Worm (Caenorhabditis elegans) whole organism, mixed stage, embryonic: ENCODE results near the gene F26F2.7.

ENCODE experiments used
- M03D4.4 ChIP-seq: sonication (generic microtip); optimal IDR thresholded peaks from 2 replicates; lab custom pipeline; 2017; ENCODE audit warnings: mild to moderate bottlenecking, missing genetic modification characterization, missing compliant biosample characterization
- bed-3 ChIP-seq: fragments of 200-800 bp; sonication (Bioruptor generic); optimal IDR thresholded peaks from 3 replicates; lab custom pipeline; 2018; ENCODE audit warnings: mild to moderate bottlenecking, missing genetic modification characterization, moderate library complexity, missing compliant biosample characterization
- blmp-1 ChIP-seq: fragments of 150-350 bp; optimal IDR thresholded peaks from 2 replicates; lab custom pipeline; 2014; ENCODE audit warnings: missing biosample characterization, missing genetic modification characterization
- ceh-39 ChIP-seq: fragments of 150-350 bp; optimal IDR thresholded peaks from 2 replicates; lab custom pipeline; 2014; ENCODE audit warnings: missing biosample characterization, missing genetic modification characterization
- ceh-43 ChIP-seq: fragments of 200-800 bp; sonication (Bioruptor generic); optimal IDR thresholded peaks from 2 replicates; lab custom pipeline; 2018; ENCODE audit warnings: mild to moderate bottlenecking, missing genetic modification characterization, moderate library complexity, missing compliant biosample characterization
- ceh-83 ChIP-seq: fragments of 200-800 bp; sonication (Bioruptor generic); optimal IDR thresholded peaks from 2 replicates; lab custom pipeline; 2018; ENCODE audit warnings: mild to moderate bottlenecking, missing genetic modification characterization, missing compliant biosample characterization
- ces-1 ChIP-seq: fragments of 150-350 bp; optimal IDR thresholded peaks from 2 replicates; lab custom pipeline; 2014; ENCODE audit warnings: missing biosample characterization, missing genetic modification reagents, missing genetic modification characterization
- cnd-1 ChIP-seq: fragments of 200-800 bp; sonication (Bioruptor generic); optimal IDR thresholded peaks from 2 replicates; lab custom pipeline; 2018; ENCODE audit warnings: mild to moderate bottlenecking, missing genetic modification characterization, missing compliant biosample characterization
- drap-1 ChIP-seq: fragments of 200-800 bp; sonication (Bioruptor generic); optimal IDR thresholded peaks from 3 replicates; lab custom pipeline; 2018; ENCODE audit warnings: mild to moderate bottlenecking, missing genetic modification characterization, missing compliant biosample characterization
- elt-3 ChIP-seq: fragments of 150-350 bp; optimal IDR thresholded peaks from 2 replicates; lab custom pipeline; 2014; ENCODE audit warnings: missing biosample characterization, missing genetic modification characterization
- flh-1 ChIP-seq: fragments of 200-800 bp; sonication (Bioruptor generic); optimal IDR thresholded peaks from 2 replicates; lab custom pipeline; 2018; ENCODE audit warnings: mild to moderate bottlenecking, missing genetic modification characterization, moderate library complexity, missing compliant biosample characterization
- ham-2 ChIP-seq: fragments of 200-800 bp; sonication (Bioruptor generic); optimal IDR thresholded peaks from 2 replicates; lab custom pipeline; 2018; ENCODE audit warnings: mild to moderate bottlenecking, missing genetic modification characterization, missing compliant biosample characterization
- lin-32 ChIP-seq: fragments of 200-800 bp; sonication (Bioruptor generic); optimal IDR thresholded peaks from 2 replicates; lab custom pipeline; 2018; ENCODE audit warnings: mild to moderate bottlenecking, missing genetic modification characterization, missing compliant biosample characterization
- mab-5 ChIP-seq: fragments of 150-350 bp; optimal IDR thresholded peaks from 2 replicates; lab custom pipeline; 2014; ENCODE audit warnings: missing biosample characterization, missing genetic modification characterization
- mep-1 ChIP-seq: fragments of 150-350 bp; optimal IDR thresholded peaks from 2 replicates; lab custom pipeline; 2017; ENCODE audit warnings: missing biosample characterization, missing genetic modification reagents, missing genetic modification characterization, inconsistent platforms
- nhr-12 ChIP-seq: fragments of 150-350 bp; optimal IDR thresholded peaks from 2 replicates; lab custom pipeline; 2014; ENCODE audit warnings: missing biosample characterization, missing genetic modification characterization
- nhr-2 ChIP-seq: fragments of 150-350 bp; optimal IDR thresholded peaks from 2 replicates; lab custom pipeline; 2014; ENCODE audit warnings: missing biosample characterization, missing genetic modification characterization
- nhr-28 ChIP-seq: fragments of 150-350 bp; optimal IDR thresholded peaks from 2 replicates; lab custom pipeline; 2014; ENCODE audit warnings: missing biosample characterization, missing genetic modification characterization
- nhr-76 ChIP-seq: sonication (generic microtip); optimal IDR thresholded peaks from 2 replicates; lab custom pipeline; 2017; ENCODE audit warnings: missing biosample characterization, missing genetic modification characterization
- pha-4 ChIP-seq: fragments of 150-350 bp; optimal IDR thresholded peaks from 2 replicates; lab custom pipeline; 2018; ENCODE audit warnings: missing biosample characterization, missing genetic modification reagents, missing genetic modification characterization
- sem-2 ChIP-seq: fragments of 200-800 bp; sonication (Bioruptor generic); optimal IDR thresholded peaks from 2 replicates; lab custom pipeline; 2018; ENCODE audit warnings: mild to moderate bottlenecking, missing genetic modification characterization, missing compliant biosample characterization
- sptf-1 ChIP-seq: sonication (generic microtip); optimal IDR thresholded peaks from 2 replicates; lab custom pipeline; 2017; ENCODE audit warnings: mild to moderate bottlenecking, missing genetic modification characterization, moderate library complexity, missing compliant biosample characterization
- tbx-8 ChIP-seq: fragments of 200-800 bp; sonication (Bioruptor generic); optimal IDR thresholded peaks from 2 replicates; lab custom pipeline; 2018; ENCODE audit warnings: mild to moderate bottlenecking, missing genetic modification characterization, moderate library complexity, missing compliant biosample characterization
- unc-120 ChIP-seq: sonication (generic microtip); optimal IDR thresholded peaks from 2 replicates; lab custom pipeline; 2017; ENCODE audit warnings: missing genetic modification characterization, missing compliant biosample characterization; ENCODE audit not compliant: poor library complexity, severe bottlenecking
- unc-39 ChIP-seq: fragments of 150-350 bp; optimal IDR thresholded peaks from 2 replicates; lab custom pipeline; 2014; ENCODE audit warnings: missing biosample characterization, missing genetic modification characterization
- unc-62 ChIP-seq: fragments of 150-350 bp; optimal IDR thresholded peaks from 2 replicates; lab custom pipeline; 2014; ENCODE audit warnings: missing biosample characterization, missing genetic modification reagents, missing genetic modification characterization
- zip-8 ChIP-seq: fragments of 150-350 bp; optimal IDR thresholded peaks from 2 replicates; lab custom pipeline; 2014; ENCODE audit warnings: missing biosample characterization, missing genetic modification characterization
- ztf-11 ChIP-seq: fragments of 150-350 bp; optimal IDR thresholded peaks from 2 replicates; lab custom pipeline; 2014; ENCODE audit warnings: missing biosample characterization, missing genetic modification characterization

Gene F26F2.7

ce11 chrV:20618632-20619031 lies 37.8 kb downstream of the F26F2.7 start, which contains the start of gene F46B3.7:
F46B3.7 (minus strand) TSS chrV:20618732.
- TF ChIP-seq M03D4.4 (tag; lab: Kevin White, UChicago), result no peak
- TF ChIP-seq lin-32, result no peak
- TF ChIP-seq nhr-76 (tag; lab: Kevin White, UChicago), result no peak
- no peak for TF ChIP-seq zip-8 (tag; lab: Kevin White, UChicago)
- TF ChIP-seq ztf-11 (tag; lab: Kevin White, UChicago), result no peak
- TF ChIP-seq bed-3 (GFP tag; lab: Kevin White, UChicago), result no peak
- no peak for TF ChIP-seq cnd-1 (tag; lab: Kevin White, UChicago)
- TF ChIP-seq ces-1 (GFP tag; lab: Kevin White, UChicago), result no peak
- TF ChIP-seq ceh-39 (tag; lab: Kevin White, UChicago), result no peak
- TF ChIP-seq nhr-2, result no peak
- no peak for TF ChIP-seq tbx-8 (GFP tag; lab: Kevin White, UChicago)
- no peak for TF ChIP-seq sem-2 (GFP tag; lab: Kevin White, UChicago)
- no peak for TF ChIP-seq elt-3 (tag; lab: Kevin White, UChicago)
- TF ChIP-seq unc-120 (tag; lab: Kevin White, UChicago), result no peak
- TF ChIP-seq mab-5, result no peak
- no peak for TF ChIP-seq unc-62 (GFP tag; lab: Kevin White, UChicago)
- TF ChIP-seq, all 35 proteins: peak for 0

ce11 chrV:20623060-20623459 lies 42.3 kb downstream of the F26F2.7 start, which contains the start of gene F46B3.8:
F46B3.8 (minus strand) TSS chrV:20623160.
- TF ChIP-seq nhr-12 (tag; lab: Kevin White, UChicago) (no peak), lin-32 (no peak)

ce11 chrV:20625260-20625659 lies 44.5 kb downstream of the F26F2.7 start:
- TF ChIP-seq lin-32 (no peak), nhr-76 (tag; lab: Kevin White, UChicago) (no peak), mab-5 (no peak), nhr-2 (no peak), ztf-11 (tag; lab: Kevin White, UChicago) (no peak)
- TF ChIP-seq, all 35 proteins: peak for 0

DNA sequence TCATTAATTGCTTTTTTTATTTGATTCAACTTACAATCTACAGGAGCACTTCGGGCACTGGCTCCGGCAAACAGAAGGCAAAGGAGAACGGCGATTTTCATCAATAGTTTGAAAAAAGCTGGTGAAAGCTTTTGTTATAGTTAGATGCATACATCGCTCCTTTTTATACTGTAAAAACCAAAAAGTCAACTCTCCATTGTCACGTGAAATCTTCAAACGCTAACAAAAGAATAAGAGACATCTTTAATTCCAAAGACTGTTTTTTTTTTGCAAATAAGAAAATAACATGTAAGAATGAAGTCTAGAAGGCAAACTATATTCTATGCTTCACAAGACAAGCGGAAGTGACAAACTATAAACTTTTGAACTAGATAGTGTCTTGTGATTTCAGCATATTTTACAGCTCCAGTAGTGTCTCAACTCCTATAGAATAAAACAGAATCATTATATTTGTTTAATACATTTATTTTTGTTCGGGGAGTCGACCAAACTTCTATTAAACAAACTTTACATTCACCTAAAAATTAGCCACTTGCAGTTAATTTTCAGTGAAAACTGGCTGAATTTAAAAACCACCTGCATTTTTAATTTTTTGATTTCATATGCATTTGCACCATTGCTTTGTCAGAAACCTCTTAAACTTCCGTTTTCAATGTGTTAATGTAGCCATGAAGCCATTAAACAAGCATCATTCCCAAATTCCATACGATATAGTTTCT lies 45.4 kb downstream of the F26F2.7 start, which contains the start of the genes F46B3.9 and srz-18:
F46B3.9 (minus strand) TSS at position 101 of the 719 bp plus-strand sequence.
srz-18 (plus strand) TSS at position 669 of the 719 bp plus-strand sequence.
- TF ChIP-seq flh-1 (GFP tag; lab: Kevin White, UChicago) (no peak), ceh-43 (GFP tag; lab: Kevin White, UChicago) (no peak), unc-62 (GFP tag; lab: Kevin White, UChicago) (no peak)

ce11 chrV:20631255-20631654 lies 50.5 kb downstream of the F26F2.7 start, which contains the start of gene F46B3.14:
F46B3.14 (minus strand) TSS chrV:20631355.
- TF ChIP-seq mep-1 (tag; lab: Kevin White, UChicago) (no peak), tbx-8 (GFP tag; lab: Kevin White, UChicago) (no peak), flh-1 (GFP tag; lab: Kevin White, UChicago) (no peak), sptf-1 (no peak), drap-1 (GFP tag; lab: Kevin White, UChicago) (no peak), unc-62 (GFP tag; lab: Kevin White, UChicago) (no peak), M03D4.4 (tag; lab: Kevin White, UChicago) (no peak), ces-1 (GFP tag; lab: Kevin White, UChicago) (no peak), ham-2 (GFP tag; lab: Kevin White, UChicago) (no peak), blmp-1 (tag; lab: Kevin White, UChicago) (no peak), elt-3 (tag; lab: Kevin White, UChicago) (no peak), unc-39 (no peak), ceh-39 (tag; lab: Kevin White, UChicago) (no peak), sem-2 (GFP tag; lab: Kevin White, UChicago) (no peak), ceh-83 (GFP tag; lab: Kevin White, UChicago) (no peak), mab-5 (no peak), cnd-1 (tag; lab: Kevin White, UChicago) (no peak), zip-8 (tag; lab: Kevin White, UChicago) (no peak)

ce11 chrV:20633619-20634018 lies 52.8 kb downstream of the F26F2.7 start, which contains the start of gene F46B3.15:
F46B3.15 (minus strand) TSS chrV:20633719.
- TF ChIP-seq sptf-1 (no peak), bed-3 (GFP tag; lab: Kevin White, UChicago) (no peak), nhr-28 (no peak), ceh-43 (GFP tag; lab: Kevin White, UChicago) (no peak), pha-4 (tag; lab: Kevin White, UChicago) (no peak), cnd-1 (tag; lab: Kevin White, UChicago) (no peak), ceh-83 (GFP tag; lab: Kevin White, UChicago) (no peak), unc-120 (tag; lab: Kevin White, UChicago) (no peak), sem-2 (GFP tag; lab: Kevin White, UChicago) (no peak), mep-1 (tag; lab: Kevin White, UChicago) (no peak), nhr-76 (tag; lab: Kevin White, UChicago) (no peak), mab-5 (no peak), flh-1 (GFP tag; lab: Kevin White, UChicago) (no peak), unc-62 (GFP tag; lab: Kevin White, UChicago) (no peak), blmp-1 (tag; lab: Kevin White, UChicago) (no peak), unc-39 (no peak), ham-2 (GFP tag; lab: Kevin White, UChicago) (no peak)
